Worm (Caenorhabditis elegans): ENCODE measurements around the gene F55E10.1.

The F55E10.1 gene

ce11 chrX:8307600-8307999 is 34.2 kb upstream of the F55E10.1 start, which contains the start of gene R09F10.5:
Gene R09F10.5, minus strand, starts transcription at chrX:8307700.
- TF ChIP-seq ztf-4 (tag; optimal IDR thresholded peaks at IDR 0.05) = no peak
- TF ChIP-seq nhr-71 (tag; optimal IDR thresholded peaks at IDR 0.05) = no peak
- peak; percentile 19 for TF ChIP-seq ces-1 (GFP tag; optimal IDR thresholded peaks at IDR 0.05)
- no peak for TF ChIP-seq lir-3 (tag; optimal IDR thresholded peaks at IDR 0.05; ENCODE audit: poor library complexity)
- TF ChIP-seq nhr-237 (tag; optimal IDR thresholded peaks at IDR 0.05) = no peak
- peak; percentile 15 for TF ChIP-seq lin-14 (GFP tag; optimal IDR thresholded peaks at IDR 0.05)
- TF ChIP-seq blmp-1 (tag; optimal IDR thresholded peaks at IDR 0.05) = no peak
- TF ChIP-seq sox-4 (tag; optimal IDR thresholded peaks at IDR 0.05) = no peak
- TF ChIP-seq vab-15 (tag; optimal IDR thresholded peaks at IDR 0.05) = no peak
- no peak for TF ChIP-seq nhr-28 (tag; optimal IDR thresholded peaks at IDR 0.05)

DNA sequence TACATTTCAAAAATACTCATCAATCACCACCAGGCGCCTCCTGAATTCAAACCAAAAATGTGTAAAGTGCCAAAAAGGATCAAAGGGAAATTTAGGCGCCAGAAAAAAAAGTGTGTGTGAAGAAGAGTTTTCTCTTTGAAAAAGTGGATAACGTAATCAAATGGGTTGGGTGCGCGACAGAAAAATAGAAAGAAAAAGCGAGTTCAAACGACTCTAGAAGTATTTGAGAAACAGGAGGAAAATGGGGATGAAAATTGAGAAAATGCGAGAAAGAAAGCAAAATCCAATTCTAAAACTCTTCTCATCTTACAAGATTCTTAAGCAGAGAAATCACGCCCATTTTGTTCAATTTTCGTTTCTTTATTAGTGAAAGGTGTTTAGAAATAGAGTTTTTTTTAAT is 33.3 kb upstream of the F55E10.1 start:
- peak; percentile 39 for TF ChIP-seq fkh-10 (GFP tag; optimal IDR thresholded peaks at IDR 0.05)
- TF ChIP-seq irx-1 (tag; optimal IDR thresholded peaks at IDR 0.05) = no peak
- TF ChIP-seq vab-15 (tag; optimal IDR thresholded peaks at IDR 0.05) = no peak
- peak; percentile 9 for TF ChIP-seq lin-14 (GFP tag; optimal IDR thresholded peaks at IDR 0.05)
- no peak for TF ChIP-seq mdl-1 (tag; optimal IDR thresholded peaks at IDR 0.05)
- TF ChIP-seq sox-4 (tag; optimal IDR thresholded peaks at IDR 0.05) = no peak
- no peak for TF ChIP-seq elt-3 (tag; optimal IDR thresholded peaks at IDR 0.05)
- peak; percentile 18 for TF ChIP-seq nhr-85 (tag)
- no peak for TF ChIP-seq lin-35 (GFP tag; optimal IDR thresholded peaks at IDR 0.05)

DNA sequence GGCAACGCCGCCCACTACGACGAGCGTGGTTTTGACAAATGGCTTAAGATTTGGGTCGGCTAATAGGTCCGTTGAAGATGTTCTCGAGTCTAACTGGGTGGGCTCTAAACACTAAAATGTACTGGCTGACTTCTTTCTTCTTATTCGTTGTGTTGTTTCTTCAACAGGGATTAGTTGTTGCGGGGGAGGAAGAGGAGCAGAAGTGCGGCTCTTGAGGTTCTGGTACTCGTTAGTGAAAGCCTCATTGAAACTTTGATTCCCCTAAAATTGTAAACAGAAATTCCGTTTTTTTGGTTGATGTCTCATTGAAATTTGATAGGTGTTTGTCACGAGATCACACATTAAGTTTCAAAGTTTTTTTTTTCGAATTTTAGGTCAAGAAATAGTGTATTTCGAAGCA is 31.0 kb upstream of the F55E10.1 start:
- no peak for TF ChIP-seq fkh-4 (tag; optimal IDR thresholded peaks at IDR 0.05; ENCODE audit: borderline replicate concordance)
- TF ChIP-seq dsc-1 (tag; optimal IDR thresholded peaks at IDR 0.05) = peak; percentile 69

DNA sequence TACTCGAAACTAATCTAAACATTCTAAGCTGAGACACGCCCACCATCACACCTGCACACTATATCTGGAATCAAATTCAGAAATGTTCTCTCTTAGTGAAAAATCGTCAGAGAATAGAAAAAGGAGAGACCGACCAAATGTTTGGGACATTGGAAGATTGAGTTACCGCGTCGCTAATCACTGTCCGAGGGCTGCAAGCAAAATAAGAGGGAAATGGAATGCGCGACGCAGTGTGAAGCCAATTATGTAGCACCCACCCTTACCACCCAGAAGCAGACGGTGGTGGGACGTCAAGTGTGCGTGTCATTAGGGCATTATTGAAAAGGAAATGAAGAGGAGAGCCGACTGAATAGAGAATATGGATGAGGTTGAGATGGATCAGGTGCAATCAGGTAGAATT is 30.2 kb upstream of the F55E10.1 start:
- TF ChIP-seq fos-1 (tag; optimal IDR thresholded peaks at IDR 0.05) = no peak
- no peak for TF ChIP-seq sptf-1 (tag; optimal IDR thresholded peaks at IDR 0.05)
- peak; percentile 40 for TF ChIP-seq lin-14 (GFP tag; optimal IDR thresholded peaks at IDR 0.05)
- no peak for TF ChIP-seq lin-15B (tag; optimal IDR thresholded peaks at IDR 0.05)
- no peak for TF ChIP-seq nhr-85 (tag)
- TF ChIP-seq aha-1 (tag; optimal IDR thresholded peaks at IDR 0.05) = no peak
- TF ChIP-seq unc-98 (GFP tag; IDR thresholded peaks at IDR 0.05) = no peak
- no peak for TF ChIP-seq mdl-1 (tag; optimal IDR thresholded peaks at IDR 0.05)

DNA sequence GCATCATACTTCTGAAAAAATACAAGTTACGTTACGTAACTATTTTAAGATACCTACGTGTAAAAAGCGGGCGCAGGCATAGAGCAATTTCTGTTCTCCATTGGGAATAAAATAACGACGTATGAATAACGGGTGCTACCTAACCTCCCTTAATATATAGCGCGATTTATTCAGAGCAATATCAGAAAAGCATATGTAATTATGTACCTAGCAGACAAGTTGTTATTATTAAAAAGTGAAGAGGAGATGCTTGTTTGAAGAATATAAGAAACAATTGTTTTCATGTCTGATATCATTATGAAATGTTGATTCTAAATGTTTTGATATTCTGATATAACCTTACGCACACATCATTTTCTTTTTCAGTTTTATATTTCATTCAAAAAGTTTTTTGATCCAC is 22.8 kb upstream of the F55E10.1 start, which contains the start of gene srh-11:
srh-11 (minus strand) TSS at position 101 of the 400 bp plus-strand sequence.
- TF ChIP-seq jun-1 (tag; optimal IDR thresholded peaks at IDR 0.05) (no peak), aha-1 (tag; optimal IDR thresholded peaks at IDR 0.05) (no peak), unc-130 (tag; optimal IDR thresholded peaks at IDR 0.05) (no peak), aly-2 (tag; optimal IDR thresholded peaks at IDR 0.05) (no peak), ztf-11 (tag; optimal IDR thresholded peaks at IDR 0.05) (no peak), lin-39 (tag; optimal IDR thresholded peaks at IDR 0.05) (no peak), irx-1 (tag; optimal IDR thresholded peaks at IDR 0.05) (no peak), lin-35 (GFP tag; optimal IDR thresholded peaks at IDR 0.05) (no peak), lir-3 (tag; optimal IDR thresholded peaks at IDR 0.05; ENCODE audit: poor library complexity) (no peak), sup-37 (GFP tag; optimal IDR thresholded peaks at IDR 0.05) (no peak), unc-98 (GFP tag; IDR thresholded peaks at IDR 0.05) (no peak), unc-30 (tag; optimal IDR thresholded peaks at IDR 0.05) (no peak), nhr-84 (tag; optimal IDR thresholded peaks at IDR 0.05) (no peak), fkh-10 (GFP tag; optimal IDR thresholded peaks at IDR 0.05) (no peak), lin-15B (tag; optimal IDR thresholded peaks at IDR 0.05) (no peak), elt-2 (tag; optimal IDR thresholded peaks at IDR 0.05) (no peak)

ce11 chrX:8320889-8321288 is 20.9 kb upstream of the F55E10.1 start, which contains the start of gene pqn-57:
Gene pqn-57, minus strand, starts transcription at chrX:8320989.
- TF ChIP-seq nhr-77 (tag; optimal IDR thresholded peaks at IDR 0.05) (no peak), ces-1 (GFP tag; optimal IDR thresholded peaks at IDR 0.05) (no peak), aly-2 (tag; optimal IDR thresholded peaks at IDR 0.05) (no peak), zip-4 (GFP tag; optimal IDR thresholded peaks at IDR 0.05) (no peak), lin-15B (tag; optimal IDR thresholded peaks at IDR 0.05) (no peak), hlh-4 (tag; optimal IDR thresholded peaks at IDR 0.05) (no peak), pag-3 (tag; optimal IDR thresholded peaks at IDR 0.05; ENCODE audit: borderline replicate concordance, insufficient read depth) (no peak), F16B12.6 (tag; optimal IDR thresholded peaks at IDR 0.05) (no peak), nhr-12 (tag; optimal IDR thresholded peaks at IDR 0.05) (no peak), ceh-90 (tag; optimal IDR thresholded peaks at IDR 0.05) (no peak), jun-1 (tag; optimal IDR thresholded peaks at IDR 0.05) (no peak), ama-1 (optimal IDR thresholded peaks at IDR 0.05) (no peak), C34B4.2 (tag; optimal IDR thresholded peaks at IDR 0.05) (no peak), snpc-4 (tag; optimal IDR thresholded peaks at IDR 0.05) (no peak), nhr-76 (tag; optimal IDR thresholded peaks at IDR 0.05) (no peak)

Data from whole organism, L1 larva.